Worm (Caenorhabditis elegans): ENCODE measurements around the gene ZK105.14.

ce11 chrV:7686189-7686588 is 35.7 kb downstream of the ZK105.14 start, which contains the start of the genes nhr-94 and nhr-152:
- TF ChIP-seq zag-1 (tag; optimal IDR thresholded peaks at IDR 0.05) (no peak), unc-39 (tag; optimal IDR thresholded peaks at IDR 0.05) (no peak), unc-62 (GFP tag; optimal IDR thresholded peaks at IDR 0.05) (no peak), lin-39 (tag; optimal IDR thresholded peaks at IDR 0.05) (no peak)

Data from whole organism, L2 larva.